Worm (Caenorhabditis elegans): ENCODE results near the gene meg-4.

meg-4 gene

DNA sequence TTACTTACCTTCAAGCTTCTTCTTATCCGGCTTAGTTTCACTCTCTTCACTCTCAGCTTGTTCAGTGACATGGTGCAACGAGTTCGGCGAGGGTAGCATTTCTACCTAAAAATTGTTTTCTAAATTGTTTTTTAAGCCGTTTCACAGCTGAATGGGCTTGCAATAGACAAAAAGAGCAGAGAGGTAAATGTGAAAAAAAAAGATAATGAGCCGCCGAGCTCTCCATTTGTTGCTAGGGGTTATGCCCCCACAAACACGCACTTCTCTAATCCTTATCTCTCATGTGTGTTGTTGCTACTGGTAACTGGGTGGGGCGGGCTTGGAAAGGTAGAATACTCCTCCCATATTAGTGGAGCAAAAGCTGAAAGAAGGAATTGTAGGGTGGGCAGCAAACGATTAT lies 21.1 kb downstream of the meg-4 start, which contains the start of gene C36C9.5:
Gene C36C9.5 (minus strand): TSS at position 101 of the 400 bp plus-strand sequence.
- TF ChIP-seq nfyb-1 (GFP tag; IDR thresholded peaks at IDR 0.05) (no peak), ceh-91 (GFP tag; IDR thresholded peaks at IDR 0.05) (no peak), pha-4 (tag; optimal IDR thresholded peaks at IDR 0.05) (no peak)

DNA sequence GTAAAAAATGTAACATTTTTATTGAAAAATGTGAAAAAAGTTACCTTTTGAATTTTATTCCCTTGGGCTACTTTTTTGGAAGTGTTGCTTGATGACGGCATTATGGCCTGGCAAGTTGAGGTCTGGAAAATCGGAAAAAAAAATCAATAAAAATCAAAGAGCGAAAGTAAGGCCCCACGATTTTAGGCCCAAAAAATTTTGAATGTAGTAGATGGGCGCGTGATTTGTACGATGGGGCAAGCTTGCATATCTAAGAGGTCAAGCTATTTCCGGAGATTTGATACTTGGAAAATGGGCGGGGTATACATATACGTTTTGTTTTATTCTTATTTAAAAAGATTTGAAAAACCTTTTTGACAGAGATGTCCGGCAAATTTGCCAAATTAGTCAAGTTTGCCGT lies 23.8 kb downstream of the meg-4 start, which contains the start of gene F07G6.5:
Gene F07G6.5 (minus strand): TSS at position 101 of the 400 bp plus-strand sequence.
- TF ChIP-seq egl-44 (GFP tag; IDR thresholded peaks at IDR 0.05), result no peak
- TF ChIP-seq sptf-2 (GFP tag; optimal IDR thresholded peaks at IDR 0.05), result no peak
- TF ChIP-seq bed-1 (GFP tag; IDR thresholded peaks at IDR 0.05), result no peak
- TF ChIP-seq F39B2.1 (GFP tag; IDR thresholded peaks at IDR 0.05), result no peak
- no peak for TF ChIP-seq mel-28 (tag; optimal IDR thresholded peaks at IDR 0.05; ENCODE audit: borderline replicate concordance)
- no peak for TF ChIP-seq T07F8.4 (tag; optimal IDR thresholded peaks at IDR 0.05)
- TF ChIP-seq nhr-80 (tag; optimal IDR thresholded peaks at IDR 0.05), result no peak
- no peak for TF ChIP-seq F57C9.4 (tag; optimal IDR thresholded peaks at IDR 0.05)
- TF ChIP-seq ceh-27 (GFP tag; optimal IDR thresholded peaks at IDR 0.05), result no peak

DNA sequence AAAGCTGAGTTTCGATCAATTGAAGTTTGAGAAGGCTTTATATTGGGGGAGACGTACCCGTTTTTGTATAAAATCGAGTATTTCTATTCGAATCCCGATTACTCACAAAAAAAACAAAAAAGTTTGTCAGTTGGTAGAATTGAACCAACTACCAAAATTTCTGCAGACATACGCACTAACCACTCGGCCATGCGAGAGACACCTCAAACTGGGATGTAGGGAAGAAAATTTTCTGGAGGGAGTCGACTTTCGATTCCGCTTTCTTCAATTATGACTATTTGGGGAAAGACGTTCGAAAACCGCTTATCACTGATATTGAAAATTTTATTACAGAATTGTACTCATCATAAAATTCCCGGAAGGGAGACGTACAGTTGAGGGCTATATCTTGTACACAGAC lies 24.5 kb downstream of the meg-4 start:
- TF ChIP-seq tbp1 (GFP tag; optimal IDR thresholded peaks at IDR 0.05) (peak; percentile 81), B0261.1 (tag; optimal IDR thresholded peaks at IDR 0.05) (peak; percentile 59), rpc-1 (optimal IDR thresholded peaks at IDR 0.05) (peak; percentile 22), rpc-1 (tag; optimal IDR thresholded peaks at IDR 0.05) (peak; percentile 65), lin-26 (GFP tag; IDR thresholded peaks at IDR 0.05) (peak; percentile 53; the same call in 1 of the 2 replicates)

DNA sequence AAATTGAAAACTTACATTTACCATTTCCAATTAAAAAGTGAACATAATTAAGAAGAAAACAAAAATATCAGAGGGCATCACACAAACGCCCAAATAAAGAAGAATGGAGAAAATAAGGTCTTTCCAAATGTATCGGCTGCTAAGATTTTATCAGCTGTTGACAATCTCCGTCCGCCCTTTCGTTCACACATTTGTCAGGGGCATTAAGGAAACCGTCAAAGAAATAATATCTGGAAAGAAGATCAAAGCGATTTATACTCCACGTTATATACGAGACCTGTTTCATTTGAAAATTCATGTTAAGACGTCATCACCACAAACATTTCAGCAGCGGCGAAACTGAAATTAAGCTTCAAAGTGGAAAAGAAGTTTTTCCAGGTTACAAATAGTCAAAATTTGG lies 29.8 kb downstream of the meg-4 start, which contains the start of gene fbxa-52:
Gene fbxa-52 (minus strand): TSS at position 101 of the 400 bp plus-strand sequence.
- TF ChIP-seq tbp1 (GFP tag; optimal IDR thresholded peaks at IDR 0.05), result no peak
- no peak for TF ChIP-seq ztf-25 (GFP tag; IDR thresholded peaks at IDR 0.05)
- TF ChIP-seq rpc-1 (optimal IDR thresholded peaks at IDR 0.05), result no peak
- no peak for TF ChIP-seq rpc-1 (tag; optimal IDR thresholded peaks at IDR 0.05)

DNA sequence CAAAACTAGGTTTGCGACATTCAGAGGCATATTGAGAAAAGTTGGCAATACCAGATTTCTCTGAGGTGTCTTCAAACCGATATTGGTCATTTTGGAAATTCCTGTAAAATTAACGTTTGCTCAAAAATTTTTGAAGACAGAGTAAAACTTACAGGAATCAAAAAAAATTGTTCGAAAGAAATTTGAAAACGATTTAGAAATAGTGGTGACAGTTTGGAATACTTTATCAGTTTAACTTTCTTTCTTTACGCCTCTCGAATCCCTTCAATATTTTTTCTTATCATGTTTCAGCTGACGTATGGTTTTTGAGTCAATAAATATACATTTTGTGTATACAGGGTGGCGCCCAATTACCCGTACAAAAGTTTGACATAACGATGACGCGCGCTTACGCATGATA lies 35.7 kb downstream of the meg-4 start, which contains the start of gene fbxa-53:
Gene fbxa-53 (minus strand): TSS at position 101 of the 400 bp plus-strand sequence.
- TF ChIP-seq D2030.7 (GFP tag; IDR thresholded peaks at IDR 0.05) (no peak), madf-10 (tag; optimal IDR thresholded peaks at IDR 0.05) (no peak), pbrm-1 (GFP tag; IDR thresholded peaks at IDR 0.05) (no peak), nfyb-1 (GFP tag; IDR thresholded peaks at IDR 0.05) (no peak), atf-7 (tag; optimal IDR thresholded peaks at IDR 0.05) (no peak), mel-28 (tag; optimal IDR thresholded peaks at IDR 0.05; ENCODE audit: borderline replicate concordance) (no peak), dpl-1 (GFP tag; optimal IDR thresholded peaks at IDR 0.05) (no peak), bed-2 (GFP tag; IDR thresholded peaks at IDR 0.05) (no peak), attf-6 (GFP tag; IDR thresholded peaks at IDR 0.05) (no peak), hlh-12 (tag; optimal IDR thresholded peaks at IDR 0.05) (no peak), F23B12.7 (tag; optimal IDR thresholded peaks at IDR 0.05; ENCODE audit: insufficient read depth) (no peak), nhr-120 (GFP tag; IDR thresholded peaks at IDR 0.05) (no peak), F39B2.1 (GFP tag; IDR thresholded peaks at IDR 0.05) (no peak), hrde-1 (tag; optimal IDR thresholded peaks at IDR 0.05; ENCODE audit: borderline replicate concordance) (no peak), somi-1 (GFP tag; optimal IDR thresholded peaks at IDR 0.05) (no peak), C06A6.2 (GFP tag; conservative IDR thresholded peaks at IDR 0.05) (no peak), ccch-3 (GFP tag; optimal IDR thresholded peaks at IDR 0.05) (no peak), madf-8 (GFP tag; conservative IDR thresholded peaks at IDR 0.05) (no peak), egl-18 (GFP tag; IDR thresholded peaks at IDR 0.05) (no peak), F49E8.2 (tag; optimal IDR thresholded peaks at IDR 0.05; ENCODE audit: insufficient read depth) (no peak)
